Worm (Caenorhabditis elegans) whole organism, L4 larva: ENCODE measurements around the gene T13F3.4.

Experiments
- fkh-10 ChIP-seq: fragments of 150-350 bp; optimal IDR thresholded peaks from 2 replicates; lab custom pipeline; 2014; ENCODE audit warnings: missing biosample characterization, missing genetic modification reagents, missing genetic modification characterization
- pqm-1 ChIP-seq: sonication (generic microtip); optimal IDR thresholded peaks from 2 replicates; lab custom pipeline; 2017; ENCODE audit warnings: missing biosample characterization, missing genetic modification characterization

DNA sequence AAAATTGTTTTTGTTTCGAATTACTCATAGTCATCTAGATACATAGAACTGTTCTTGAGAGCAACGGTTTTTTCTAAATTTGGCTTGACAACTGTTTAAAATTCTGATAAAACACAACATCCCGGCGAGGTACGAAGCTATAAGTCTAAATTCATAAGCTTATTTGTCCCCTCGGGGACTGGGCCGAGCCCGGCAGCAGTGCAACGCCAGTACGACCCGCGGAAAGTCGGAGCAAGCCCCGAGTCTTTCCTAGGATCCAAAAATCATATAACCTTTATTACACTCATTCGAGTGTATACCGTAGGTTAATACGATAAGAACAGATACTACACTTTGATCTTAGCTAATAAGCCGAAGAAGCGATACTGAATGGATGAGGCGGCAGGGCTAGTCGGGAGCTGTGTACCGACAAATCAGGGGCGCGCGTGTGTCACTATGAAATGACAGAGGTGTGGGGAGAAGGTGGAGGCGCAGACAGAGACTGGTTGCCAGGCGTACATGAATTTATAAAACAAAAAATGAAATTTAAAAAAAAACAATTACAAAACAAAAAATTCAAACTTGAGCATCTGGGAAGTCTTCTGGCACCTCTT, 40.8 kb downstream of the T13F3.4 start:
- TF ChIP-seq pqm-1 (tag; lab: Kevin White, UChicago): no peak
- TF ChIP-seq fkh-10 (GFP tag; lab: Kevin White, UChicago): no peak
